Worm (Caenorhabditis elegans): ENCODE data around the gene clec-1.
A peak's percentile ranks its signal among the peaks of the same experiment; 100 is the strongest.

Gene clec-1

ce11 chrV:5717237-5717935 lies 17.4 kb downstream of the clec-1 start, which contains the start of gene rga-3 (continued):
- TF ChIP-seq snpc-3.4 (tag; optimal IDR thresholded peaks at IDR 0.05) (peak; percentile 95), rpc-1 (optimal IDR thresholded peaks at IDR 0.05) (no peak), rpc-1 (tag; optimal IDR thresholded peaks at IDR 0.05) (peak; percentile 15), F22D6.2 (tag; optimal IDR thresholded peaks at IDR 0.05) (no peak), attf-6 (GFP tag; IDR thresholded peaks at IDR 0.05) (peak; percentile 74; the same call in 1 of the 2 replicates), ceh-91 (GFP tag; IDR thresholded peaks at IDR 0.05) (peak; percentile 99), lir-1 (GFP tag; conservative IDR thresholded peaks at IDR 0.05) (no peak; the same call in 1 of the 2 replicates), ets-4 (GFP tag; optimal IDR thresholded peaks at IDR 0.05) (no peak), B0019.2 (GFP tag; conservative IDR thresholded peaks at IDR 0.05) (peak; percentile 92), dpff-1 (tag; optimal IDR thresholded peaks at IDR 0.05) (no peak), nfya-2 (GFP tag; IDR thresholded peaks at IDR 0.05) (no peak), ceh-100 (GFP tag; IDR thresholded peaks at IDR 0.05) (peak; percentile 55; the same call in 1 of the 2 replicates), Y95B8A.8 (GFP tag; IDR thresholded peaks at IDR 0.05) (peak; percentile 86), ztf-18 (tag; optimal IDR thresholded peaks at IDR 0.05) (peak; percentile 66), unc-130 (GFP tag; optimal IDR thresholded peaks at IDR 0.05) (peak; percentile 95), madf-8 (GFP tag; conservative IDR thresholded peaks at IDR 0.05) (peak; percentile 97), ztf-6 (GFP tag; IDR thresholded peaks at IDR 0.05) (no peak), sea-2 (GFP tag; IDR thresholded peaks at IDR 0.05) (no peak), hlh-12 (tag; optimal IDR thresholded peaks at IDR 0.05) (no peak)

DNA sequence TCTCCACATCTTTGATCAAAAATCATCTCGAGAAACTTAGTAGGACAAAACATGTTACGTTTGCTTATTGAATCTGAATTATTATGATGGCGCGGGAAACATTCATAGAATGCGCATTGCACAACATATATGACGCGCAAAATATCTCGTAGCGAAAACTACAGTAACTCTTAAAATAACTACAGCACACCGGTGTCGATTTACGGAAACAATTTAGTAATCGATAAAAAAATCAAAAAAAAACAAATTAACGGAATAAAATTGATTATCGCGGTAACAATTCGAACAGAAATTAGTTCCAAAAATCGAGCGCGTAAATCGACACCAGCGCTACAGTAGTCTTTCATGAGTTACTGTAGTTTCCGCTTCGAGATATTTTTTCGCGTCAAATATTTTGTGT lies 22.1 kb downstream of the clec-1 start:
- peak; percentile 54 for TF ChIP-seq him-1 (tag; optimal IDR thresholded peaks at IDR 0.05)
- peak; percentile 53 for TF ChIP-seq lsl-1 (GFP tag; optimal IDR thresholded peaks at IDR 0.05)
- no peak for TF ChIP-seq fkh-3 (tag; optimal IDR thresholded peaks at IDR 0.05)
- peak; percentile 65; the same call in 1 of the 2 replicates for TF ChIP-seq madf-6 (GFP tag; IDR thresholded peaks at IDR 0.05)
- TF ChIP-seq chd-7 (tag; optimal IDR thresholded peaks at IDR 0.05), result no peak
- peak; percentile 29; the same call in 1 of the 2 replicates for TF ChIP-seq B0336.3 (GFP tag; IDR thresholded peaks at IDR 0.05)
- no peak for TF ChIP-seq nhr-27 (tag; optimal IDR thresholded peaks at IDR 0.05)
- no peak for TF ChIP-seq snpc-4 (GFP tag; optimal IDR thresholded peaks at IDR 0.05)
- TF ChIP-seq snpc-4 (tag; optimal IDR thresholded peaks at IDR 0.05), result no peak
- peak; percentile 37 for TF ChIP-seq hrde-1 (tag; optimal IDR thresholded peaks at IDR 0.05; ENCODE audit: borderline replicate concordance)
- TF ChIP-seq efl-1 (GFP tag; optimal IDR thresholded peaks at IDR 0.05), result peak; percentile 34
- no peak for TF ChIP-seq F57C9.4 (tag; optimal IDR thresholded peaks at IDR 0.05)
- TF ChIP-seq pha-4 (tag; optimal IDR thresholded peaks at IDR 0.05), result no peak
- no peak for TF ChIP-seq atf-7 (tag; optimal IDR thresholded peaks at IDR 0.05)
- 0 out of 2 replicates have a peak, but pooled peaks have one; percentile 18 for TF ChIP-seq hmg-1.2 (GFP tag; IDR thresholded peaks at IDR 0.05)
- no peak for TF ChIP-seq F52B5.7 (tag; optimal IDR thresholded peaks at IDR 0.05)
- 0 out of 2 replicates have a peak, but pooled peaks have one; percentile 18 for TF ChIP-seq pbrm-1 (GFP tag; IDR thresholded peaks at IDR 0.05)
- no peak for TF ChIP-seq nfyb-1 (GFP tag; IDR thresholded peaks at IDR 0.05)
- peak; percentile 33; the same call in 1 of the 2 replicates for TF ChIP-seq F33H1.4 (GFP tag; IDR thresholded peaks at IDR 0.05)
- TF ChIP-seq attf-6 (GFP tag; IDR thresholded peaks at IDR 0.05), result 0 out of 2 replicates have a peak, but pooled peaks have one; percentile 19
- no peak for TF ChIP-seq madf-8 (GFP tag; conservative IDR thresholded peaks at IDR 0.05)
- TF ChIP-seq attf-5 (GFP tag; optimal IDR thresholded peaks at IDR 0.05), result no peak
- 0 out of 2 replicates have a peak, but pooled peaks have one; percentile 19 for TF ChIP-seq ceh-58 (GFP tag; IDR thresholded peaks at IDR 0.05)
- no peak for TF ChIP-seq C06A6.2 (GFP tag; conservative IDR thresholded peaks at IDR 0.05)
- peak; percentile 34 for TF ChIP-seq xnd-1 (tag; optimal IDR thresholded peaks at IDR 0.05)
- no peak for TF ChIP-seq attf-3 (GFP tag; conservative IDR thresholded peaks at IDR 0.05)

Measured in whole organism, young adult.